Worm (Caenorhabditis elegans): ENCODE results near the gene C31H2.3.

The C31H2.3 gene

DNA sequence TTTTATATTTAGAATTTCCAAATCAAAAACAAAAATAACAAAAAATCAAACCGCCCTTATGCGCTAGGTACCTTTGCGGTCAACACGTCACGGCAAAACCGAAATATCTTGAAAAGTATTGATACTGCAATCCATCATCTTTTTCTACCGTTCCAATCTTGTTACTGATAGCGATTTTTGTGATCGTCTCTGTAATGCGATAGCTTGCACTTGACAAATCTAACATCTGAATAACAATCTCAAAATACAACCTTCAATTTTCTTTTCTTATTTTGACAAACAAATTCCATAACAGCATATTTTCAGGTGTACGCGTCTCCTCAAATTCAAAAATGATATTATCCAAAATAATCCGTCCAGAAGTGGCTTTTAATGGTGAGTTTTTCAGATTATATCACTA, 20.2 kb downstream of the C31H2.3 start, which contains the start of gene tbc-7:
Gene tbc-7, plus strand, starts transcription at position 301 of the 400 bp plus-strand sequence.
- TF ChIP-seq tbx-8 (GFP tag; optimal IDR thresholded peaks at IDR 0.05) (no peak), drap-1 (GFP tag; optimal IDR thresholded peaks at IDR 0.05) (no peak), mls-2 (tag; optimal IDR thresholded peaks at IDR 0.05) (no peak), blmp-1 (tag; optimal IDR thresholded peaks at IDR 0.05) (no peak), sem-2 (GFP tag; optimal IDR thresholded peaks at IDR 0.05) (no peak), ham-2 (GFP tag; optimal IDR thresholded peaks at IDR 0.05) (no peak), mep-1 (tag; optimal IDR thresholded peaks at IDR 0.05) (no peak), ztf-11 (tag; optimal IDR thresholded peaks at IDR 0.05) (no peak), ceh-83 (GFP tag; optimal IDR thresholded peaks at IDR 0.05) (no peak), unc-39 (tag; optimal IDR thresholded peaks at IDR 0.05) (no peak), elt-1 (tag; optimal IDR thresholded peaks at IDR 0.05; ENCODE audit: borderline replicate concordance, insufficient read depth) (no peak), mab-5 (tag; optimal IDR thresholded peaks at IDR 0.05) (no peak), snpc-4 (tag; optimal IDR thresholded peaks at IDR 0.05) (no peak), elt-3 (tag; optimal IDR thresholded peaks at IDR 0.05) (no peak), lin-32 (GFP tag; optimal IDR thresholded peaks at IDR 0.05) (no peak), bed-3 (GFP tag; optimal IDR thresholded peaks at IDR 0.05) (no peak), M03D4.4 (tag; optimal IDR thresholded peaks at IDR 0.05) (no peak), ces-1 (GFP tag; optimal IDR thresholded peaks at IDR 0.05) (no peak), flh-1 (GFP tag; optimal IDR thresholded peaks at IDR 0.05) (no peak), nhr-2 (tag; optimal IDR thresholded peaks at IDR 0.05) (no peak)

DNA sequence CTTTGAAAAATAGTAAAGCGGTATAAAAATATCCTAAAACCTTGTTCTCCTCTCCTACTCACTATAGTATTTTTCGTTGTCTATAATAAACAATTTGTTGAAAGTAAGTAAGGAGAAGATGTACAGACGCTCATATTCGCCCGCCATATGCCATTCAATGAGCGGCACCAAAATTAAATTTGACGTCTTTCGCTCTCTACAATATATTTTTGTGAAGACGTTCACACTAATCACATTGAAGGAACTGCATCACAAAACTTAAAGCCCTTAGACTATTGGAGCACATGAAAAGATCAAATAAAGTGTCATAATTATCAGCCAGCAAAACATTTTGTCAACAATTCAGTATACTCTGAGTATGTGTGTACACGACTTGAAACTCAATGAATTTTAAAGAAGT, 22.4 kb downstream of the C31H2.3 start:
- TF ChIP-seq lin-13 (tag; optimal IDR thresholded peaks at IDR 0.05) (no peak), ces-1 (GFP tag; optimal IDR thresholded peaks at IDR 0.05) (peak; percentile 91)

DNA sequence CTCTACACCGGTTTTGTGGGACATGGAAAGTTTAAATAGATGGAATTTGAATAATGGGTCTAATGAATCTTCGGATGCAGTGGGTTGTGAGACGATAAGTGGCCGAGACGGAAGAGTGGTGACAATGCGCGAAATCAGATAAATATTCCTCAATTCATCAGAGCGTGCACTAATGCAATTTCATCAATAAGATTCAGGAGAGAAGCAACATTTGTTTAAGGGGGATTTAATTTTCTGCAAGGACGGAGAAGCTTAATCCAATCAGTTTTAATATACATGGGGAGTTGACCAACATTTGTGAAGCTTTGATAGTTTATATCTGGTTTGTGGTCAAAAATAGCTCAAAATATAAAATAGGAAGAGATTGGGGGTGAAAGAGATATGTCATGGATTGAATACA, 24.7 kb downstream of the C31H2.3 start:
- TF ChIP-seq bed-3 (GFP tag; optimal IDR thresholded peaks at IDR 0.05) = no peak
- TF ChIP-seq ces-1 (GFP tag; optimal IDR thresholded peaks at IDR 0.05) = peak; percentile 100
- TF ChIP-seq unc-62 (GFP tag; optimal IDR thresholded peaks at IDR 0.05) = peak; percentile 33
- no peak for TF ChIP-seq unc-120 (tag; optimal IDR thresholded peaks at IDR 0.05; ENCODE audit: poor library complexity, severe bottlenecking)

DNA sequence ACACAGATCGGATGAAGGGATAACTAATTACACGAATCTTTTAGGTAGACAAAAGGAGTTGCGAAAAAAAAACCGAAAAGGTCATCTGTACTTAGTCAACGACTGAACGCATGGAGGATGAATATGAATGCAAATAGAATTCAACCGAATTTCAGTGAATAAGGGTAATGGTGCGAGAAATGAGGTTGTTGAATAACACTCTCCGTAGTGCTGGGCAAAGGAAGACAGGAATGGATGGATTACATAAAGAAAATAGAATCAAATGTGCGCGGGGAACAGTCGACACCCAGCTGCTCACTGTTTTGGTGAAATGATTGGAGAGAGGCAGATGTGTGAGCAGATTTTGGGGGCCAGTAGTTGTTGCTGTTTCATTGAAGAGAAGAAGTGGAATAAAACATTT, 29.9 kb downstream of the C31H2.3 start:
- TF ChIP-seq ces-1 (GFP tag; optimal IDR thresholded peaks at IDR 0.05) (peak; percentile 81), nhr-76 (tag; optimal IDR thresholded peaks at IDR 0.05) (no peak), mls-2 (tag; optimal IDR thresholded peaks at IDR 0.05) (peak; percentile 18)

DNA sequence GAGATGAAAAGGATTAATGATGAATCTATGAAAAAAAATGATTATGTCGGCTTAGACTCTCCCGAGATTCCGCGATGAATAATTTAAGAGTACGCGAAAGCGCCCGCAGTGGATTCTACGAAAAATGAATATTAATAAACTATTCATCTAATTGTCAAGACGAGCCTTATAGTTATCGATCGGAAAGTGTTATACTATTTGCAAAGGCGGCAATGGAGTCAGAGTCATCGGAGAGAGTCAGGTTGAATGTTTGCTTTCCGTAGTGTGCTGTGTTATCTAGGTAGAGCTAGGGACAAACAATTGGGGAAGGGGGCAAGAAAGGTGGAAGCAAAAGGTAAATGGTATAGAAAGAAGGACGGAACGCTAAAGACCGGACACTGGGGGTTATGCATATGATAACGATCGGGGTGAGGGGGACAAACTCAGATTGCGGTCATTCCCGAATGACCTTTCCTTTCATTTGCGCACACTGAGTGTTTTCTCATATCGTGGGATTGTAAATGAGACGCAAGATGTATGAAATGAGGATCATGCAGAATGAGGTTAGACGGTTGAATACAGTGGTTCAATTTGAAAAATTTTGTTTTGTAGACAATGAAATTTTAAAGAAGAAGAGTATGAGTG, 31.3 kb downstream of the C31H2.3 start:
- no peak for TF ChIP-seq mls-2 (tag; optimal IDR thresholded peaks at IDR 0.05)
- TF ChIP-seq nhr-2 (tag; optimal IDR thresholded peaks at IDR 0.05) = peak; percentile 80
- TF ChIP-seq drap-1 (GFP tag; optimal IDR thresholded peaks at IDR 0.05) = peak; percentile 5
- peak; percentile 54 for TF ChIP-seq pha-4 (tag; optimal IDR thresholded peaks at IDR 0.05)
- TF ChIP-seq ham-2 (GFP tag; optimal IDR thresholded peaks at IDR 0.05) = peak; percentile 1
- TF ChIP-seq M03D4.4 (tag; optimal IDR thresholded peaks at IDR 0.05) = peak; percentile 32
- no peak for TF ChIP-seq elt-3 (tag; optimal IDR thresholded peaks at IDR 0.05)

DNA sequence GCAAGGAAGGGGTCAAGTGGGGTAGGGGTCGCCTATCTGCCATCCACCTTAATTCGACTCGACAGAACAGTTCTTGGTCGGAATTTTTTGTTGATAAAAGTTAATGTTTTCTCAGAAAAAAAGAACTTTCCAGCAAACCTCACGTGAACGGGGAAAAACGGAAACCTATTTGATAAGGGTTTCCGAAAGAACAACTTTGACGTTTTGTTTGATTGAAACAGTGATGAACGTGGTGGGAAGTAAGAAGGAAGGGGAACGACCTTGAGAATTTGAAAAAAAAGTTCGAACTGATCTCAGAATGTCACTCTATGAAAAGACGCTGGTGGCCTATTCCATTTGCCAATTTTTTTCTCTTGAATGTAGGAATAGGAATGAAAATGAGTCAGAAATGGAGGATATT, 31.8 kb downstream of the C31H2.3 start:
- TF ChIP-seq nhr-28 (tag; optimal IDR thresholded peaks at IDR 0.05) (no peak), nhr-12 (tag; optimal IDR thresholded peaks at IDR 0.05) (no peak), flh-1 (GFP tag; optimal IDR thresholded peaks at IDR 0.05) (no peak), zip-8 (tag; optimal IDR thresholded peaks at IDR 0.05) (no peak), M03D4.4 (tag; optimal IDR thresholded peaks at IDR 0.05) (no peak), mep-1 (tag; optimal IDR thresholded peaks at IDR 0.05) (no peak), elt-3 (tag; optimal IDR thresholded peaks at IDR 0.05) (no peak), sem-2 (GFP tag; optimal IDR thresholded peaks at IDR 0.05) (no peak), lin-32 (GFP tag; optimal IDR thresholded peaks at IDR 0.05) (no peak), nhr-2 (tag; optimal IDR thresholded peaks at IDR 0.05) (no peak), nhr-76 (tag; optimal IDR thresholded peaks at IDR 0.05) (no peak), tbx-8 (GFP tag; optimal IDR thresholded peaks at IDR 0.05) (no peak), ceh-43 (GFP tag; optimal IDR thresholded peaks at IDR 0.05) (no peak)
